Worm (Caenorhabditis elegans) whole organism, young adult: ENCODE measurements around the gene C23G10.11.

Experiments
- F49E8.2 ChIP-seq: sonication (generic microtip); optimal IDR thresholded peaks from 3 replicates; lab custom pipeline; 2017; ENCODE audit warnings: missing genetic modification characterization, mild to moderate bottlenecking, missing compliant biosample characterization, antibody characterized with exemption, moderate library complexity; ENCODE audit not compliant: insufficient read depth
- ama-1 ChIP-seq, 3 experiments: fragments of 150-350 bp in 1 of 3; sonication (generic microtip) in 2 of 3; optimal IDR thresholded peaks; 2 replicates each; lab custom pipeline; 2014 to 2018; ENCODE audit warnings: missing biosample characterization in 2 of 3, missing genetic modification characterization in 2 of 3, missing genetic modification reagents in 2 of 3
- snpc-4 ChIP-seq, 5 experiments: fragments of 150-350 bp in 1 of 5; sonication (generic microtip) in 4 of 5; optimal IDR thresholded peaks; 2 replicates each; lab custom pipeline; 2014 to 2018; ENCODE audit warnings: missing genetic modification characterization in 5 of 5, missing biosample characterization in 3 of 5, antibody characterized with exemption in 2 of 5, mild to moderate bottlenecking in 2 of 5, missing compliant biosample characterization in 2 of 5, missing genotype in 2 of 5, moderate library complexity in 2 of 5, missing genetic modification reagents in 1 of 5

- no peak for TF ChIP-seq snpc-4 (GFP tag; optimal IDR thresholded peaks at IDR 0.05; lab: Kevin White, UChicago)
- peak in 1 of 4 experiments; percentile 28 for TF ChIP-seq snpc-4 (tag; optimal IDR thresholded peaks at IDR 0.05; lab: Kevin White, UChicago)
- no peak for TF ChIP-seq ama-1 (optimal IDR thresholded peaks at IDR 0.05; lab: Kevin White, UChicago)
- no peak for TF ChIP-seq ama-1 (GFP tag; optimal IDR thresholded peaks at IDR 0.05; lab: Kevin White, UChicago)
- TF ChIP-seq F49E8.2, result no peak
Measured at ce11 chrIII:6179062-6179461, 36.3 kb downstream of the C23G10.11 start.
